Worm (Caenorhabditis elegans) whole organism, L2 larva: Measurements from ENCODE around the gene sri-40.
"Not testable (repeated sequence)": the region's sequence is repeated elsewhere in the genome, so short reads cannot be mapped to it uniquely, and the experiment has no call there.

Experiments used
- R02D3.7 ChIP-seq: fragments of 150-350 bp; optimal IDR thresholded peaks from 2 replicates; lab custom pipeline; 2014; ENCODE audit warnings: missing biosample characterization, missing genetic modification characterization
- ama-1 ChIP-seq: fragments of 150-350 bp; optimal IDR thresholded peaks from 2 replicates; lab custom pipeline; 2018; ENCODE audit warnings: inconsistent platforms
- blmp-1 ChIP-seq: sonication (generic microtip); optimal IDR thresholded peaks from 2 replicates; lab custom pipeline; 2017; ENCODE audit warnings: missing genetic modification characterization, mild to moderate bottlenecking, missing compliant biosample characterization, antibody characterized with exemption, moderate library complexity; ENCODE audit not compliant: insufficient read depth
- ceh-82 ChIP-seq: fragments of 150-350 bp; optimal IDR thresholded peaks from 2 replicates; lab custom pipeline; 2014; ENCODE audit warnings: missing biosample characterization, missing genetic modification characterization
- fos-1 ChIP-seq: fragments of 150-350 bp; optimal IDR thresholded peaks from 2 replicates; lab custom pipeline; 2014; ENCODE audit warnings: missing biosample characterization, missing genetic modification characterization
- nhr-237 ChIP-seq: fragments of 150-350 bp; optimal IDR thresholded peaks from 2 replicates; lab custom pipeline; 2014; ENCODE audit warnings: missing biosample characterization, missing genetic modification characterization
- snpc-4 ChIP-seq: fragments of 150-350 bp; optimal IDR thresholded peaks from 2 replicates; lab custom pipeline; 2014; ENCODE audit warnings: missing biosample characterization, missing genetic modification characterization
- zag-1 ChIP-seq: fragments of 150-350 bp; optimal IDR thresholded peaks from 2 replicates; lab custom pipeline; 2014; ENCODE audit warnings: missing biosample characterization, missing genetic modification characterization

DNA sequence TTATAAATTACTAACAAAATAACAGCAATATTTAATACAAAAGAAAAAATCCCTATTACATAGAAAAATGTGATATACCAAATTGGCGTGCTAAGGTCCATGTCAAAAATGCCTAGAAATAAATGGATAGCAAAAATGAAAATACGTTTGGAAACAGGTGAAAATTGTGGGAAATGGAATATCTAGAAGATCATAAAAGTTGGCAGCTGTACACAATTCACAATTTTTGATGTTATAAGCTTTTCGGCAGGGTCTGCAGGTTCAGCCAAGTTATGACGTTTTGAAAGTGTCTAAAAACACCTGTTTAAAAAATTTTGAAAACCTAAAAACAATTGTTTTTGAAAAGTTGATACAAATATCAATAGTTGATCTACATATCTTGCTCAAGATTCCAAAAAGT, 34.9 kb upstream of the sri-40 start, which contains the start of gene sri-42:
- not testable (repeated sequence) for TF ChIP-seq ceh-82 (tag; lab: Kevin White, UChicago); zag-1 (tag; lab: Kevin White, UChicago); nhr-237 (tag; lab: Kevin White, UChicago); ama-1; R02D3.7 (tag; lab: Kevin White, UChicago); blmp-1 (tag; lab: Kevin White, UChicago); snpc-4 (tag; lab: Kevin White, UChicago); fos-1 (tag; lab: Kevin White, UChicago)
